Worm (Caenorhabditis elegans) whole organism, L3 larva: ENCODE data around the gene seu-1.
A peak's percentile ranks its signal among the peaks of the same experiment; 100 is the strongest.

Experiments
- R02D3.7 ChIP-seq: fragments of 150-350 bp; optimal IDR thresholded peaks from 2 replicates; lab custom pipeline; 2014; ENCODE audit warnings: missing biosample characterization, missing genetic modification characterization
- ZK546.5 ChIP-seq: sonication (generic microtip); optimal IDR thresholded peaks from 2 replicates; lab custom pipeline; 2017; ENCODE audit warnings: missing biosample characterization, missing genetic modification characterization
- aly-2 ChIP-seq: fragments of 150-350 bp; optimal IDR thresholded peaks from 2 replicates; lab custom pipeline; 2014; ENCODE audit warnings: missing biosample characterization, missing genetic modification characterization
- ama-1 ChIP-seq: fragments of 150-350 bp; optimal IDR thresholded peaks from 2 replicates; lab custom pipeline; 2018
- ceh-16 ChIP-seq: sonication (generic microtip); optimal IDR thresholded peaks from 2 replicates; lab custom pipeline; 2017; ENCODE audit warnings: missing biosample characterization, missing genetic modification characterization
- ceh-82 ChIP-seq: fragments of 150-350 bp; optimal IDR thresholded peaks from 2 replicates; lab custom pipeline; 2014; ENCODE audit warnings: missing biosample characterization, missing genetic modification characterization
- ceh-9 ChIP-seq: sonication (generic microtip); optimal IDR thresholded peaks from 2 replicates; lab custom pipeline; 2018; ENCODE audit warnings: missing biosample characterization, missing genetic modification characterization
- daf-12 ChIP-seq: fragments of 150-350 bp; optimal IDR thresholded peaks from 2 replicates; lab custom pipeline; 2014; ENCODE audit warnings: missing biosample characterization, missing genetic modification reagents, missing genetic modification characterization
- egl-27 ChIP-seq: sonication (generic microtip); optimal IDR thresholded peaks from 4 replicates; lab custom pipeline; 2017; ENCODE audit warnings: missing biosample characterization, missing genetic modification reagents, missing genetic modification characterization
- egl-5 ChIP-seq: fragments of 150-350 bp; optimal IDR thresholded peaks from 2 replicates; lab custom pipeline; 2017; ENCODE audit warnings: missing biosample characterization, missing genetic modification reagents, missing genetic modification characterization, inconsistent platforms
- elt-1 ChIP-seq: fragments of 150-350 bp; optimal IDR thresholded peaks from 2 replicates; lab custom pipeline; 2014; ENCODE audit warnings: missing biosample characterization, missing genetic modification characterization
- elt-2 ChIP-seq: sonication (generic microtip); optimal IDR thresholded peaks from 2 replicates; lab custom pipeline; 2016; ENCODE audit warnings: missing genetic modification reagents, mild to moderate bottlenecking, missing genetic modification characterization, missing compliant biosample characterization
- elt-3 ChIP-seq, 3 experiments: fragments of 150-350 bp in 1 of 3; sonication (generic microtip) in 2 of 3; optimal IDR thresholded peaks; 2 replicates in 2 of 3; 4 replicates in 1 of 3; lab custom pipeline; 2014 to 2017; ENCODE audit warnings: missing biosample characterization in 3 of 3, missing genetic modification characterization in 3 of 3
- eor-1 ChIP-seq, 2 experiments: fragments of 150-350 bp; optimal IDR thresholded peaks; 2 replicates each; lab custom pipeline; 2014 to 2018; ENCODE audit warnings: missing biosample characterization in 2 of 2, missing genetic modification characterization in 2 of 2
- fkh-10 ChIP-seq: sonication (generic microtip); optimal IDR thresholded peaks from 2 replicates; lab custom pipeline; 2017; ENCODE audit warnings: missing biosample characterization, missing genetic modification reagents, missing genetic modification characterization
- fkh-2 ChIP-seq: fragments of 150-350 bp; optimal IDR thresholded peaks from 2 replicates; lab custom pipeline; 2014; ENCODE audit warnings: missing biosample characterization, missing genetic modification reagents, missing genetic modification characterization
- fos-1 ChIP-seq: fragments of 150-350 bp; optimal IDR thresholded peaks from 2 replicates; lab custom pipeline; 2014; ENCODE audit warnings: missing biosample characterization, missing genetic modification characterization
- hmg-11 ChIP-seq: sonication (generic microtip); optimal IDR thresholded peaks from 2 replicates; lab custom pipeline; 2016; ENCODE audit warnings: missing genetic modification characterization, missing compliant biosample characterization
- lin-15B ChIP-seq: fragments of 150-350 bp; optimal IDR thresholded peaks from 2 replicates; lab custom pipeline; 2014; ENCODE audit warnings: missing biosample characterization, missing genetic modification characterization
- lin-39 ChIP-seq: fragments of 150-350 bp; optimal IDR thresholded peaks from 2 replicates; lab custom pipeline; 2018; ENCODE audit warnings: missing biosample characterization, missing genetic modification reagents, missing genetic modification characterization
- lsy-12 ChIP-seq: sonication (generic microtip); optimal IDR thresholded peaks from 2 replicates; lab custom pipeline; 2016; ENCODE audit warnings: mild to moderate bottlenecking, missing genetic modification characterization, missing compliant biosample characterization
- mdl-1 ChIP-seq: fragments of 150-350 bp; optimal IDR thresholded peaks from 2 replicates; lab custom pipeline; 2014; ENCODE audit warnings: missing biosample characterization, missing genetic modification characterization
- mml-1 ChIP-seq: fragments of 150-350 bp; sonication (generic microtip); optimal IDR thresholded peaks from 3 replicates; lab custom pipeline; 2014; ENCODE audit warnings: missing biosample characterization, missing genetic modification characterization
- nfya-1 ChIP-seq: sonication (generic microtip); optimal IDR thresholded peaks from 2 replicates; lab custom pipeline; 2017; ENCODE audit warnings: missing genetic modification characterization, mild to moderate bottlenecking, missing compliant biosample characterization, antibody characterized with exemption, moderate library complexity; ENCODE audit not compliant: insufficient read depth
- nhr-11 ChIP-seq: fragments of 150-350 bp; optimal IDR thresholded peaks from 2 replicates; lab custom pipeline; 2014; ENCODE audit warnings: missing biosample characterization, missing genetic modification characterization
- nhr-12 ChIP-seq: fragments of 150-350 bp; optimal IDR thresholded peaks from 2 replicates; lab custom pipeline; 2014; ENCODE audit warnings: missing biosample characterization, missing genetic modification characterization
- nhr-23 ChIP-seq: fragments of 150-350 bp; optimal IDR thresholded peaks from 2 replicates; lab custom pipeline; 2014; ENCODE audit warnings: missing biosample characterization, missing genetic modification reagents, missing genetic modification characterization
- nhr-237 ChIP-seq: fragments of 150-350 bp; optimal IDR thresholded peaks from 2 replicates; lab custom pipeline; 2014; ENCODE audit warnings: missing biosample characterization, missing genetic modification characterization
- nhr-25 ChIP-seq: sonication (generic microtip); optimal IDR thresholded peaks from 2 replicates; lab custom pipeline; 2017; ENCODE audit warnings: missing biosample characterization, missing genetic modification characterization
- nhr-28 ChIP-seq: fragments of 150-350 bp; optimal IDR thresholded peaks from 2 replicates; lab custom pipeline; 2014; ENCODE audit warnings: missing biosample characterization, missing genetic modification characterization
- nhr-43 ChIP-seq: sonication (generic microtip); optimal IDR thresholded peaks from 2 replicates; lab custom pipeline; 2016; ENCODE audit warnings: mild to moderate bottlenecking, missing genetic modification characterization, missing compliant biosample characterization; ENCODE audit not compliant: poor library complexity, severe bottlenecking
- nhr-67 ChIP-seq: fragments of 150-350 bp; optimal IDR thresholded peaks from 2 replicates; lab custom pipeline; 2014; ENCODE audit warnings: missing biosample characterization, missing genetic modification characterization
- nhr-77 ChIP-seq: fragments of 150-350 bp; optimal IDR thresholded peaks from 2 replicates; lab custom pipeline; 2014; ENCODE audit warnings: missing biosample characterization, missing genetic modification characterization
- pha-4 ChIP-seq: fragments of 150-350 bp; optimal IDR thresholded peaks from 2 replicates; lab custom pipeline; 2014; ENCODE audit warnings: missing biosample characterization, missing genetic modification reagents, missing genetic modification characterization
- pqm-1 ChIP-seq: fragments of 150-350 bp; optimal IDR thresholded peaks from 2 replicates; lab custom pipeline; 2017; ENCODE audit warnings: missing biosample characterization, missing genetic modification characterization, inconsistent platforms
- sea-2 ChIP-seq: fragments of 150-350 bp; sonication (generic microtip); optimal IDR thresholded peaks from 4 replicates; lab custom pipeline; 2014; ENCODE audit warnings: missing biosample characterization, missing genetic modification reagents, missing genetic modification characterization
- skn-1 ChIP-seq: fragments of 150-350 bp; optimal IDR thresholded peaks from 2 replicates; lab custom pipeline; 2014; ENCODE audit warnings: missing biosample characterization, missing genetic modification characterization
- snpc-4 ChIP-seq: fragments of 150-350 bp; optimal IDR thresholded peaks from 2 replicates; lab custom pipeline; 2014; ENCODE audit warnings: missing biosample characterization, missing genetic modification characterization
- tbx-2 ChIP-seq: sonication (generic microtip); optimal IDR thresholded peaks from 2 replicates; lab custom pipeline; 2016; ENCODE audit warnings: mild to moderate bottlenecking, missing genetic modification characterization, missing compliant biosample characterization
- unc-39 ChIP-seq: sonication (generic microtip); optimal IDR thresholded peaks from 4 replicates; lab custom pipeline; 2017; ENCODE audit warnings: missing biosample characterization, missing genetic modification characterization
- unc-62 ChIP-seq: fragments of 150-350 bp; sonication (generic microtip); optimal IDR thresholded peaks from 4 replicates; lab custom pipeline; 2014; ENCODE audit warnings: missing biosample characterization, missing genetic modification reagents, missing genetic modification characterization
- zag-1 ChIP-seq: fragments of 150-350 bp; optimal IDR thresholded peaks from 2 replicates; lab custom pipeline; 2014; ENCODE audit warnings: missing biosample characterization, missing genetic modification characterization
- ztf-11 ChIP-seq: fragments of 150-350 bp; optimal IDR thresholded peaks from 2 replicates; lab custom pipeline; 2014; ENCODE audit warnings: missing biosample characterization, missing genetic modification characterization
- ztf-4 ChIP-seq: fragments of 150-350 bp; optimal IDR thresholded peaks from 2 replicates; lab custom pipeline; 2014; ENCODE audit warnings: missing biosample characterization, missing genetic modification characterization

The seu-1 gene

DNA sequence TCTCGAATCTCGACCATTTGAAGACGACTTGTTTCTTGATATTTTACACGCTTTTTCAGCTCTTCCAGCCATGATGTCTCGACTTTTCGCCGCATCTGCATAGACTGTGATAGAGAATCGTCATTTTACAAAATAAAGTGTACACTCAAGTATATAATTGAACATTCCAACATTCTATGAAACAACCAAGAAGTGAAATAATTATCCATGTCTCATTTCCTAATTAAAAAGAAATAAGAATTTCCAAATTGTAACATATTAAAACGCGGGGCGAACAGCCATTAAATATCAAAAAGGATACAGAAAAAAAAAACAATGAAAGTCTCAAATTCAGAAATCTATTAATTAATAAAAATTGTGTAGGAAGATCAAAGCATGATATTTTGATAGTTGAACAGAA lies 43.6 kb downstream of the seu-1 start, which contains the start of gene smg-3:
Gene smg-3, minus strand, starts transcription at position 101 of the 400 bp plus-strand sequence.
- no peak for TF ChIP-seq snpc-4
- no peak for TF ChIP-seq skn-1
- TF ChIP-seq mdl-1 (tag; lab: Kevin White, UChicago) = no peak
- no peak for TF ChIP-seq fkh-10 (GFP tag; lab: Kevin White, UChicago)
- no peak for TF ChIP-seq ceh-82 (tag; lab: Kevin White, UChicago)
- no peak for TF ChIP-seq nhr-67
- no peak for TF ChIP-seq mml-1 (tag; lab: Kevin White, UChicago)
- no peak for TF ChIP-seq nhr-23 (tag; lab: Kevin White, UChicago)
- TF ChIP-seq tbx-2 (tag; lab: Kevin White, UChicago) = no peak
- TF ChIP-seq egl-5 (tag; lab: Kevin White, UChicago) = no peak
- TF ChIP-seq lin-39 = no peak
- no peak for TF ChIP-seq R02D3.7 (tag; lab: Kevin White, UChicago)
- TF ChIP-seq sea-2 = no peak
- TF ChIP-seq daf-12 (tag; lab: Kevin White, UChicago) = no peak
- TF ChIP-seq elt-3 (tag; optimal IDR thresholded peaks at IDR 0.05; lab: Kevin White, UChicago) = no peak
- TF ChIP-seq pqm-1 (tag; lab: Kevin White, UChicago) = no peak
- TF ChIP-seq pha-4 (tag; lab: Kevin White, UChicago) = no peak
- no peak for TF ChIP-seq lin-15B (tag; lab: Kevin White, UChicago)
- no peak for TF ChIP-seq aly-2 (tag; lab: Kevin White, UChicago)

DNA sequence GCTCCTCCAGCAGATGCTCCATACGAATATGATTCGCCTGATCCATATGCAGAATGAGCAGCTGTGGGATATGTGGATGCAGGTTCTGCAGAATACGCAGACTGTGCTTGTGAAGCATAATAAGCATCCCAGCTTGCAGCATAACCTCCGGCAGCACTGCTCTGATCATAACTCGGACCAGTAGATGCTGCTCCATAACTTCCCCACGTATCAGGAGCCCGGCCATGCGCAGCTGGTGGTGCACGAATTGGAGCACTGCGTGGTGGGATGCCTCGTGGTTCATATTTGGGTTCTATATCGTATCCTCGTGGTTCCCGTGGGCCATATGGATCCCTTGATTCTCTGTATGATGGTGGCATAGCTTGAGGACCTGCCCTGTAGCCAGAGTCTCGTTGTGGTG lies 44.3 kb downstream of the seu-1 start:
- no peak for TF ChIP-seq zag-1
- no peak for TF ChIP-seq elt-2 (tag; lab: Kevin White, UChicago)
- TF ChIP-seq nhr-43 (tag; lab: Kevin White, UChicago) = no peak
- no peak for TF ChIP-seq nhr-25 (tag; lab: Kevin White, UChicago)
- no peak for TF ChIP-seq pqm-1 (tag; lab: Kevin White, UChicago)
- no peak for TF ChIP-seq mml-1 (tag; lab: Kevin White, UChicago)
- no peak for TF ChIP-seq snpc-4
- no peak for TF ChIP-seq egl-27
- TF ChIP-seq unc-62 = no peak
- no peak for TF ChIP-seq elt-3 (tag; optimal IDR thresholded peaks at IDR 0.05; lab: Kevin White, UChicago)
- no peak for TF ChIP-seq nhr-11 (tag; lab: Kevin White, UChicago)
- TF ChIP-seq ceh-9 (tag; lab: Kevin White, UChicago) = no peak
- TF ChIP-seq pha-4 (tag; lab: Kevin White, UChicago) = no peak
- no peak for TF ChIP-seq tbx-2 (tag; lab: Kevin White, UChicago)
- TF ChIP-seq aly-2 (tag; lab: Kevin White, UChicago) = no peak

DNA sequence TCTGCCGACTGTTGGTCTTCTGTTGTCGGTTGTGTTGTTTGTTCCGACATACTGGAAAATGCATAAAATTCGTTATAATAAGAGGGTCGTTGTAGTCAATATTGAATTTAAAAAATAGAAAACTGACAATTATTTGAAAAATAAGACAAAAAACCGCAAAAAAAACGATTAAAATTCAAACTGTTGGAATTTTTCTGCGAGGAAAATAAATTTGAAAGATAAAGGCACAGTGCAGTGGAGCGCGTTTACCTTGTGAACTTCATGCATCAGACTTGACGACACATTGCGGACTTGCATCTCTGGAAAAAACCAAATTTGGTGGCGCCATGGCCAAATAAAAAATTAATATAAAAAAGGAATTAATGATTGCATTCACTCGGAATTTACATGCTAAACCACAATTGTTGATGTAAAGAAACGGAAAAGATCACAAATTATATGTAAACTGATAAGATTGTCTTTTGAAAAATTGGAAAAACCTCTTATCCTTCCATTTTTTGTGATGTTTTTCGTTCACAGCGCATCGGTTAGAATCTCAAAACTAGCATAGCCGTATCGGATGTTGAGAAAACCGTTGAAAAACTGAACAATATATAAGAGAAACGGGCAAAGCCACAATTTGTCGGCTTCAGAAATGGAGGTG lies 47.2 kb downstream of the seu-1 start, which contains the start of the genes hrpf-2 and bli-6:
Gene hrpf-2, minus strand, starts transcription at position 51 of the 643 bp plus-strand sequence.
Gene bli-6, plus strand, starts transcription at position 593 of the 643 bp plus-strand sequence.
- TF ChIP-seq elt-1 (tag; lab: Kevin White, UChicago) (no peak), nhr-43 (tag; lab: Kevin White, UChicago) (peak; percentile 45), unc-62 (no peak), ceh-9 (tag; lab: Kevin White, UChicago) (no peak), sea-2 (no peak), nhr-28 (tag; lab: Kevin White, UChicago) (no peak), R02D3.7 (tag; lab: Kevin White, UChicago) (peak; percentile 81), nhr-11 (tag; lab: Kevin White, UChicago) (no peak), lin-39 (peak; percentile 63), elt-2 (tag; lab: Kevin White, UChicago) (peak; percentile 46), nhr-237 (tag; lab: Kevin White, UChicago) (no peak), ceh-16 (tag; lab: Kevin White, UChicago) (no peak), fkh-10 (GFP tag; lab: Kevin White, UChicago) (no peak), tbx-2 (tag; lab: Kevin White, UChicago) (no peak), nhr-23 (tag; lab: Kevin White, UChicago) (peak; percentile 69), zag-1 (no peak), nhr-25 (tag; lab: Kevin White, UChicago) (peak; percentile 56), mdl-1 (tag; lab: Kevin White, UChicago) (no peak), egl-5 (tag; lab: Kevin White, UChicago) (no peak), fos-1 (tag; lab: Kevin White, UChicago) (no peak), skn-1 (no peak), nhr-67 (no peak), hmg-11 (tag; lab: Kevin White, UChicago) (peak; percentile 70), ztf-11 (tag; lab: Kevin White, UChicago) (no peak), elt-3 (tag; optimal IDR thresholded peaks at IDR 0.05; lab: Kevin White, UChicago) (no peak), lsy-12 (tag; lab: Kevin White, UChicago) (no peak), snpc-4 (peak; percentile 79), fkh-2 (tag; lab: Kevin White, UChicago) (no peak), daf-12 (tag; lab: Kevin White, UChicago) (no peak), egl-27 (no peak), aly-2 (tag; lab: Kevin White, UChicago) (no peak), eor-1 (tag; optimal IDR thresholded peaks at IDR 0.05; lab: Kevin White, UChicago) (no peak), nfya-1 (tag; lab: Kevin White, UChicago) (peak; percentile 70), pha-4 (tag; lab: Kevin White, UChicago) (peak; percentile 89), lin-15B (tag; lab: Kevin White, UChicago) (peak; percentile 95), ztf-4 (tag; lab: Kevin White, UChicago) (no peak), unc-39 (tag; lab: Kevin White, UChicago) (no peak), ama-1 (lab: Kevin White, UChicago) (no peak), mml-1 (tag; lab: Kevin White, UChicago) (no peak), nhr-77 (tag; lab: Kevin White, UChicago) (no peak), ZK546.5 (no peak), nhr-12 (no peak), pqm-1 (tag; lab: Kevin White, UChicago) (no peak)
